Worm (Caenorhabditis elegans) whole organism, mixed stage, embryonic: ENCODE results near the gene tmem-184.

Source experiments
- bed-3 ChIP-seq: fragments of 200-800 bp; sonication (Bioruptor generic); optimal IDR thresholded peaks from 3 replicates; lab custom pipeline; 2018; ENCODE audit warnings: mild to moderate bottlenecking, missing genetic modification characterization, moderate library complexity, missing compliant biosample characterization
- nhr-237 ChIP-seq: fragments of 150-350 bp; optimal IDR thresholded peaks from 2 replicates; lab custom pipeline; 2014; ENCODE audit warnings: missing biosample characterization, missing genetic modification characterization
- nhr-76 ChIP-seq: sonication (generic microtip); optimal IDR thresholded peaks from 2 replicates; lab custom pipeline; 2017; ENCODE audit warnings: missing biosample characterization, missing genetic modification characterization
- pha-4 ChIP-seq: fragments of 150-350 bp; optimal IDR thresholded peaks from 2 replicates; lab custom pipeline; 2018; ENCODE audit warnings: missing biosample characterization, missing genetic modification reagents, missing genetic modification characterization
- zip-8 ChIP-seq: fragments of 150-350 bp; optimal IDR thresholded peaks from 2 replicates; lab custom pipeline; 2014; ENCODE audit warnings: missing biosample characterization, missing genetic modification characterization
- ztf-11 ChIP-seq: fragments of 150-350 bp; optimal IDR thresholded peaks from 2 replicates; lab custom pipeline; 2014; ENCODE audit warnings: missing biosample characterization, missing genetic modification characterization

DNA sequence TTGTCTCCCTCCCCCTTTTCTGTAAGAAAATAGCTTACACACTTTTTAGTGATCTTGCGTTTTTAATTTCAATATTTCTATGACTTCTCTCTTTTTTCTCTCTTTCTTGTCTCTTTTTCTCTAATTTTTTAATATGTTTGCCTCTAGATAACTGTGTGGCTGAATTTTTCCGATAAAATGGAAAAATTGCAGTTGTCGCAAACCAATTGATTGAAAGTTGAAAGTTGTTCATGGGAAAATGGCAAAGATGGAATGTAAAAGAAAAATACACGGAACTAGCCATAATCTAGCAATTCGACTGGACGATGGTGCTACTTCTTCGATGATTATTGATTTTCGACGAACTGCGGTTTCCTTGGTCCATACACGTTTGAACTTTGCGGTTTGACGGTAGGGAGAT, 49.2 kb upstream of the tmem-184 start:
- TF ChIP-seq bed-3 (GFP tag; lab: Kevin White, UChicago) (no peak), nhr-237 (tag; lab: Kevin White, UChicago) (no peak), zip-8 (tag; lab: Kevin White, UChicago) (no peak), nhr-76 (tag; lab: Kevin White, UChicago) (no peak), ztf-11 (tag; lab: Kevin White, UChicago) (no peak), pha-4 (tag; lab: Kevin White, UChicago) (no peak)
